Worm (Caenorhabditis elegans): ENCODE measurements around the gene ampd-1.

- TF ChIP-seq nfya-1 (tag; optimal IDR thresholded peaks at IDR 0.05; ENCODE audit: insufficient read depth) (no peak), ceh-82 (tag; optimal IDR thresholded peaks at IDR 0.05) (no peak), pqm-1 (tag; optimal IDR thresholded peaks at IDR 0.05) (no peak)
Observed at ce11 chrII:5241560-5241959, 38.4 kb downstream of the ampd-1 start, which contains the start of gene T16D1.1.
